Worm (Caenorhabditis elegans): ENCODE results near the gene Y57G11C.38.

The Y57G11C.38 gene

DNA sequence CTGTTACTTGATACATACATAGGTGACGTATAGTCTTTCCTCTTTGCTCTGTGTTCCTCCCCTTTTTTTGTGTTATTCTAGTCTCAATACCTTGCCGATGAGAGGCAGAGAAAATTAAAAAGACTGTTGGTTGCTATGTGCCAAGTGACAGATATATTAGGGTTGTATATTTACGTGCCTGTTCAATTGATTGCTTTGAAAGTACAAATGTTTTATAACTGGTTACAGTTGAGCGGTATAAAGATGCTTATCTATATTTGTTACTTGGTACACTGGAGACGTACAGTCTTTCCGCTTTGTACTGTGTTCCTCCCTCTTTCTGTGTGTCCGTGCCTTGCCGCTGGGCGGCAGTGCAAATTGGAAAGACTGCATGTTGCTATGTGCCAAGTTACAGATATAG is 40.9 kb downstream of the Y57G11C.38 start:
- TF ChIP-seq nhr-47 (tag; optimal IDR thresholded peaks at IDR 0.05): no peak
- no peak for TF ChIP-seq grh-1 (GFP tag; IDR thresholded peaks at IDR 0.05)
- TF ChIP-seq hlh-17 (GFP tag; optimal IDR thresholded peaks at IDR 0.05; ENCODE audit: borderline replicate concordance): peak; percentile 6
- TF ChIP-seq egl-13 (tag; optimal IDR thresholded peaks at IDR 0.05): no peak
- no peak for TF ChIP-seq efl-1 (optimal IDR thresholded peaks at IDR 0.05)
- peak in 1 of 2 experiments; percentile 83 for TF ChIP-seq efl-1 (GFP tag; optimal IDR thresholded peaks at IDR 0.05 in 1 of 2)
- TF ChIP-seq hlh-4 (tag; optimal IDR thresholded peaks at IDR 0.05): no peak
- peak; percentile 63 for TF ChIP-seq nhr-85 (tag)

DNA sequence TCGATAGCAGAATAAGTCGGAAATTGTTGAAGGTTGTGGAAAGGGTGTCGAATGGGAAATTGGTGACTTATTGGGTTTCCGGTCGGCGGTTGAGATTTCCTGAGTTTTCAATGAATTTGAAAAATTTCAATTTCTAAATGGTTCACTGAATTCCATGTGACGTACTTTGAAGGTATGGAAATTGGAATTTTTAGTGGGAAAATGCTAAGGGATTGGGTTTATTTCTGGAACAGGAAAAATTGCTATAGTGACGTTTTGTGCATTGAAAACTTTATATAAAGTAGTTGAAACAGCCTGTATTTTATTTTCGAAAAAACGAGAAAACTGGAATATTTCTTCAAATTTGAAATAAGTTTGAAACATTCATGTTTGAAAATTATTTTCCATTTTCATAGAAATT is 47.3 kb downstream of the Y57G11C.38 start, which contains the start of gene pnc-2:
TSS of gene pnc-2 (minus strand) at position 101 of the 400 bp plus-strand sequence.
- TF ChIP-seq fkh-8 (tag; optimal IDR thresholded peaks at IDR 0.05) (peak; percentile 19), nhr-90 (tag; optimal IDR thresholded peaks at IDR 0.05; ENCODE audit: poor library complexity) (no peak)

DNA sequence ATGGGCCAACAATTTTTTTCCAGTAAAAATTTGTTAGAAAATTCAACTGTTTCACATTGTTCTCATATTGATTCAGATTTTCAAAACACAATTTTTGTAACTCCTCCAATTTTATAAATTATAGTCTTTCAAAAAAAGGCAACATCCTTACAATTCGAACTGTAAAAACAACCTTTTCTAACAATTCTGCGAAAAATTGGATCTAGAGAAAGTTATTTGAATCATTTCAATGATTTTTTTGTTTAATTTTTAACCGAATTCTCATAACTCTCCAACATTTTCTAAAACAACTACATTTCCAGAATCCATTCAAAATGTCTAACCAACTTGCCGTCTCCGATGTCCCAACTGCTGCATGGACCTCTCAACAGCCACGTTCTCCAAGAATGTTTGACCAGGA is 57.1 kb downstream of the Y57G11C.38 start, which contains the start of gene ccch-5:
TSS of gene ccch-5 (plus strand) at position 301 of the 400 bp plus-strand sequence.
- no peak for TF ChIP-seq lin-15B (tag; optimal IDR thresholded peaks at IDR 0.05)
- no peak for TF ChIP-seq rnt-1 (tag; optimal IDR thresholded peaks at IDR 0.05)
- no peak for TF ChIP-seq sptf-1 (tag; optimal IDR thresholded peaks at IDR 0.05)
